Worm (Caenorhabditis elegans) whole organism, L2 larva: ENCODE results near the gene tag-267.
"Not testable (repeated sequence)": the region's sequence is repeated elsewhere in the genome, so short reads cannot be mapped to it uniquely, and the experiment has no call there.

Experiments used
- ZK546.5 ChIP-seq: sonication (generic microtip); optimal IDR thresholded peaks from 2 replicates; lab custom pipeline; 2017; ENCODE audit warnings: missing biosample characterization, missing genetic modification characterization
- alr-1 ChIP-seq: fragments of 150-350 bp; optimal IDR thresholded peaks from 2 replicates; lab custom pipeline; 2014; ENCODE audit warnings: missing biosample characterization, missing genetic modification characterization
- aly-2 ChIP-seq: fragments of 150-350 bp; optimal IDR thresholded peaks from 2 replicates; lab custom pipeline; 2014; ENCODE audit warnings: missing biosample characterization, missing genetic modification characterization
- ama-1 ChIP-seq: fragments of 150-350 bp; optimal IDR thresholded peaks from 2 replicates; lab custom pipeline; 2018; ENCODE audit warnings: inconsistent platforms
- egl-27 ChIP-seq: sonication (generic microtip); optimal IDR thresholded peaks from 3 replicates; lab custom pipeline; 2017; ENCODE audit warnings: missing biosample characterization, missing genetic modification reagents, missing genetic modification characterization
- elt-1 ChIP-seq: fragments of 150-350 bp; optimal IDR thresholded peaks from 2 replicates; lab custom pipeline; 2014; ENCODE audit warnings: missing biosample characterization, missing genetic modification characterization
- lin-11 ChIP-seq: fragments of 150-350 bp; sonication (generic microtip); optimal IDR thresholded peaks from 2 replicates; lab custom pipeline; 2014; ENCODE audit warnings: missing biosample characterization, missing genetic modification characterization, inconsistent platforms, mixed read lengths
- lin-39 ChIP-seq: fragments of 150-350 bp; optimal IDR thresholded peaks from 2 replicates; lab custom pipeline; 2014; ENCODE audit warnings: missing biosample characterization, missing genetic modification reagents, missing genetic modification characterization
- lsy-2 ChIP-seq, 2 experiments: fragments of 150-350 bp in 1 of 2; sonication (generic microtip) in 1 of 2; optimal IDR thresholded peaks; 2 replicates each; lab custom pipeline; 2014 to 2017; ENCODE audit warnings: missing biosample characterization in 2 of 2, missing genetic modification characterization in 2 of 2
- mbf-1 ChIP-seq: sonication (generic microtip); optimal IDR thresholded peaks from 2 replicates; lab custom pipeline; 2017; ENCODE audit warnings: missing biosample characterization, missing genetic modification characterization
- nhr-23 ChIP-seq: fragments of 150-350 bp; optimal IDR thresholded peaks from 2 replicates; lab custom pipeline; 2014; ENCODE audit warnings: missing biosample characterization, missing genetic modification reagents, missing genetic modification characterization
- nhr-237 ChIP-seq: fragments of 150-350 bp; optimal IDR thresholded peaks from 2 replicates; lab custom pipeline; 2014; ENCODE audit warnings: missing biosample characterization, missing genetic modification characterization
- nhr-25 ChIP-seq: fragments of 150-350 bp; sonication (generic microtip); optimal IDR thresholded peaks from 3 replicates; lab custom pipeline; 2014; ENCODE audit warnings: missing biosample characterization, missing genetic modification characterization
- nhr-77 ChIP-seq: fragments of 150-350 bp; optimal IDR thresholded peaks from 2 replicates; lab custom pipeline; 2014; ENCODE audit warnings: missing biosample characterization, missing genetic modification characterization
- peb-1 ChIP-seq: fragments of 150-350 bp; optimal IDR thresholded peaks from 2 replicates; lab custom pipeline; 2014; ENCODE audit warnings: missing biosample characterization, missing genetic modification characterization
- skn-1 ChIP-seq: sonication (generic microtip); optimal IDR thresholded peaks from 2 replicates; lab custom pipeline; 2017; ENCODE audit warnings: missing biosample characterization, missing genetic modification characterization
- ztf-4 ChIP-seq: fragments of 150-350 bp; optimal IDR thresholded peaks from 2 replicates; lab custom pipeline; 2014; ENCODE audit warnings: missing biosample characterization, missing genetic modification characterization

The tag-267 gene

DNA sequence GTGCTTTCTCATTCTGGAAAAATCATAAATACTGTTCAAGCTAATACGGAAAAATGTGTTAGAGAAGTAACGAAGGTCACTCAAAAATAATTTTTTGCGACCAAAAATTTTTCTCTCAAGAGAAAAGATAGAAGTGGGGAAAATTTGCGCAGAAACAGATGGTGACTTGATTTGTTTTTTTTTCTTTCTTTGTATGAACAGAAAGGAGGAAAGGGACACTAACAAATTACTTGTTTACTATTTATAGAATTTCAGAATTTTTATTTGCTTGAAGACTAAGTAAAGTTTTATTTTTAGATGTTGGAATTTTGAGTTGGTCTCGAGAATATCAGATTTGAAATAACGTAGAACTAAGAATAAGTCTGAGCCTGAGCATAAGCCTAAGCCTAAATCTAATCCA, 42.7 kb downstream of the tag-267 start, which contains the start of gene W02B3.4:
Gene W02B3.4, minus strand, starts transcription at position 101 of the 400 bp plus-strand sequence.
- TF ChIP-seq ama-1 (lab: Kevin White, UChicago) (no peak), elt-1 (tag; lab: Kevin White, UChicago) (no peak), lin-11 (tag; lab: Kevin White, UChicago) (no peak), ZK546.5 (tag; lab: Kevin White, UChicago) (no peak), ztf-4 (tag; lab: Kevin White, UChicago) (no peak), nhr-77 (tag; lab: Kevin White, UChicago) (no peak), nhr-237 (no peak), egl-27 (tag; lab: Kevin White, UChicago) (no peak), nhr-25 (tag; lab: Kevin White, UChicago) (no peak), mbf-1 (tag; lab: Kevin White, UChicago) (no peak), lin-39 (tag; lab: Kevin White, UChicago) (no peak)

DNA sequence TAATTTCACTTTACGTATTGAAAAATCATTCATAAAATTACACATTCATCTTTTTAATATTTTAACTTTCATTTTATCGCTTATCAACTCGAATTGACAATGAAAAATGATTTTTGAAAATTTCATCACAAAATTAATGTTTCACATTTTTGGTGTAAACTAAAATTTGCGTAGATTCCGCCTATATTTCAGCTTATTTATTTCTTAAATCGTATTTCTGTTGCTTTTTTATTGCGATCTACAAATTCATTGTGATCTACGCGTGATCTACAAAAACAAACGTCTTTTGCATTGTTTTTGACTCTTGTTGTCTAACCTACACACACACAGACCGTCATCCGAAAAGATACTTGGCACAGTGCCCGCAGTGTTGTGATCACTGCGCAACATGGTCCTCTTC, 47.5 kb downstream of the tag-267 start:
- no peak for TF ChIP-seq peb-1 (tag; lab: Kevin White, UChicago)
- no peak for TF ChIP-seq skn-1
- TF ChIP-seq lsy-2 (tag; optimal IDR thresholded peaks at IDR 0.05; lab: Kevin White, UChicago), result no peak
- TF ChIP-seq alr-1 (tag; lab: Kevin White, UChicago), result no peak
- no peak for TF ChIP-seq nhr-25 (tag; lab: Kevin White, UChicago)
- TF ChIP-seq ztf-4 (tag; lab: Kevin White, UChicago), result no peak

DNA sequence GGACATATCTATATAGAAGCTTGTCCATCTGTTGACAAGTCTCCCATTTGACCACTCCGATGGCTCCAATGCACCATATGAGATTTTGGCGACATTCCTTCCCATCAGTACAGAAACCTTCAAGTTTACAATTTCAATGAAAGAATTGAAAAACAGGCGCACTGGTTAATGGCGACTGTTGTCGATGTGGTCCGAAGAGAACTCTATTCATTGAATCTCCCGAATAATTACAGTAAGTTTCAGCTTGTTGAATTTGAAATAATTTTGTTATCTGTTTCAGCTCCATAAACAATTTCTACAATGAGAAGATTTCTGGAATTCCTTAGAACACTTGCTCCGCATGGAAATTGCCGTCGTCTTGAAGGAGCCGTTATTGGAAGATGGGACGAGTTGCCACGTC, 48.3 kb downstream of the tag-267 start, which contains the start of gene elf-1:
Gene elf-1, plus strand, starts transcription at position 301 of the 400 bp plus-strand sequence.
- TF ChIP-seq aly-2, nhr-23, nhr-77 (tag; lab: Kevin White, UChicago): not testable (repeated sequence)
